Worm (Caenorhabditis elegans) whole organism, late embryonic: ENCODE results near the gene C08F8.3.

Source experiments
- ceh-14 ChIP-seq: sonication (generic microtip); optimal IDR thresholded peaks from 2 replicates; lab custom pipeline; 2016; ENCODE audit warnings: missing genotype, missing genetic modification characterization, missing compliant biosample characterization
- ceh-34 ChIP-seq: sonication (generic microtip); optimal IDR thresholded peaks from 2 replicates; lab custom pipeline; 2016; ENCODE audit warnings: mild to moderate bottlenecking, missing genetic modification characterization, missing compliant biosample characterization
- dmd-4 ChIP-seq: sonication (generic microtip); optimal IDR thresholded peaks from 2 replicates; lab custom pipeline; 2016; ENCODE audit warnings: borderline replicate concordance, missing genetic modification characterization, missing compliant biosample characterization
- elt-2 ChIP-seq: sonication (generic microtip); optimal IDR thresholded peaks from 2 replicates; lab custom pipeline; 2016; ENCODE audit warnings: missing genetic modification reagents, missing genetic modification characterization, missing compliant biosample characterization
- mec-3 ChIP-seq: sonication (generic microtip); optimal IDR thresholded peaks from 2 replicates; lab custom pipeline; 2016; ENCODE audit warnings: borderline replicate concordance, missing genetic modification characterization, missing compliant biosample characterization
- pag-3 ChIP-seq: sonication (generic microtip); optimal IDR thresholded peaks from 2 replicates; lab custom pipeline; 2016; ENCODE audit warnings: missing compliant biosample characterization, missing genetic modification characterization, borderline replicate concordance
- pha-4 ChIP-seq: fragments of 150-350 bp; optimal IDR thresholded peaks from 2 replicates; lab custom pipeline; 2018; ENCODE audit warnings: missing biosample characterization, missing genetic modification reagents, missing genetic modification characterization

DNA sequence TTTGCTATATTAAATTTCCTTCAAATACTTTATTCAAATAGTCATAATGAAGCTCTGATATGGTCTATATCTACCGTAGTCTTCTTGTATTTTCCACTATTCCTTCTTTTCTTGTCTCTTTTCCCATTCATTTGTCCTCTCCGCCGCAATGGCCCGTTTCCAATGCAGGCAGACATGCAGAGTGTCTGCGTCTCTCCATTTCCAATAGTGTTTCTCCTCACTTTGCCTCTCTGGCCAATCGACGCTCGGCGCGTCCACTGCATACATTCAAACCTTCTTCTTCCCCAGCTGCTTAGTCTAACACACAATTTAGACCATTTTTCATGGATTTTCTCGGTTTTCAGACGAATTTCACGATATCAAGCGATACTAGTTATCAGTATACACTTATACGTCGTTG is 29.6 kb upstream of the C08F8.3 start:
- TF ChIP-seq mec-3 (tag; lab: Kevin White, UChicago) (no peak), pag-3 (tag; lab: Kevin White, UChicago) (no peak), ceh-14 (tag; lab: Kevin White, UChicago) (no peak), ceh-34 (tag; lab: Kevin White, UChicago) (peak; percentile 17), dmd-4 (tag; lab: Kevin White, UChicago) (no peak), pha-4 (no peak), elt-2 (tag; lab: Kevin White, UChicago) (no peak)
